Fruit fly (Drosophila melanogaster): ENCODE data around the gene CG34348.

- no peak for TF ChIP-seq toe (GFP tag; optimal IDR thresholded peaks at IDR 0.05)
- TF ChIP-seq Mnt (GFP tag; optimal IDR thresholded peaks at IDR 0.05), result no peak
- no peak for TF ChIP-seq CG14711 (tag; optimal IDR thresholded peaks at IDR 0.05)
- no peak for TF ChIP-seq Clk (GFP tag; optimal IDR thresholded peaks at IDR 0.05)
- TF ChIP-seq ovo (GFP tag; optimal IDR thresholded peaks at IDR 0.05), result no peak
- no peak for TF ChIP-seq CG7045 (GFP tag; optimal IDR thresholded peaks at IDR 0.05)
- TF ChIP-seq CG12768 (GFP tag; optimal IDR thresholded peaks at IDR 0.05), result no peak
- no peak for TF ChIP-seq bab1 (GFP tag; optimal IDR thresholded peaks at IDR 0.05)
Observed at dm6 chrX:11371613-11372012, 31.9 kb downstream of the CG34348 start.

All from whole organism, adult.